Fruit fly (Drosophila melanogaster) S2 (cell line): ENCODE data around the gene CG33500.

Source experiments
- CG8478 ChIP-seq: fragments of >200 bp; optimal IDR thresholded peaks from 2 replicates; lab custom pipeline; 2018
- CTCF ChIP-seq, 2 experiments: fragments of >200 bp; optimal IDR thresholded peaks; 2 replicates each; lab custom pipeline; 2018

The CG33500 gene

dm6 chr3L:11491874-11492268, 16.6 kb upstream of the CG33500 start:
- TF ChIP-seq CG8478 (lab: Kevin White, UChicago) (no peak), CTCF (optimal IDR thresholded peaks at IDR 0.05; lab: Kevin White, UChicago) (no peak)

DNA sequence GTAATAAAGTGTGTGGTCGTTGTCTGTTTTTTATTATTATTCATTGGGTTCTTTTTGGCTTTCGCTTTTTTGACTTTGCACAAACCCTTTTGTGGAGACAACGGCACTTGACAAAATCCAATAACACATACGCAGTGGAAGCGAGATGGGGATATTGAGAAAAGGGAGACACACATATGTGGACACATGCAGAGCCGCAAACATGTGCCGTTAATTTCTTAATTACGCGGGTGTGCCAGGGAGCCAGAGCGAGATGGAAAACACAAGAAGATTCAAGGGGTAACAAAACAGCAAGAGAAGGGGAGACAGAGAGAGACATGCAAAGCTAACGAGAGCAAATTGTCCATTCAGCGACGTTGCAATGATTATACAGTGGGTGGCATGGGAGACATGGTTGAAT, 16.0 kb upstream of the CG33500 start:
- TF ChIP-seq CTCF (optimal IDR thresholded peaks at IDR 0.05; lab: Kevin White, UChicago) (no peak), CG8478 (lab: Kevin White, UChicago) (no peak)

DNA sequence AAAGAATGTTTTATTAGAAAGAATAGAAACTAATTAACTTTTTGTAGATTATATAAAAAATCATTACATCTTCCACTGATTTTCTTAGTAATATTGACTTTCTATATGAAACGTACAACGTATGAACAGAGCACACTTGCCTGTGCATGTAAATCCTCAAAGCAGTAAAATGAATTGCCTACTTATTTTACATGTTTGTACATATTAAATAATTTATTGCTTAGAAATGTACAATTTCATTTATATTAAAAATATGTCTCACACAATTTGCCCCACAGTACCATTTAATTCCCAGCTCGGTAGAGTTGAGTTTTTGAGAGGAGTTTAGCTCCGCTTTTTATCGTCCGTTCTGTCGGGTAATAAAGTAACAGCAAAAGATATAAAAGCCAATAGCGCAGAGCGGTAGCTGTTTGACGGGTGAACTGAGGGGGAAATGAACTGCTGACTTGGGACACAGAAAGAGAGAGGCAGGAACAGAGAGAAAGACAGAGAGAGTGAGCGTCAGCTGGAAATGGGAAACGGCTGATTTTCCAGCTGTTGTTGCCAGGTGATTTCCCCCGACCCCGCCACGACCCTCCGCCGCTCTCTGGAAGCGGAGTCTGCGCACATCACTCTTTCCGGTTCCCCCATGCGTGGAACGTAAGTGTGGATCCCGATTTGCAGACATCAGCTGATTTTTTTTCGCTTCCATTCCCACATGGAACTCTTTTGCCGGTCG, 15.2 kb upstream of the CG33500 start:
- TF ChIP-seq CG8478 (lab: Kevin White, UChicago) (no peak), CTCF (optimal IDR thresholded peaks at IDR 0.05; lab: Kevin White, UChicago) (no peak)

DNA sequence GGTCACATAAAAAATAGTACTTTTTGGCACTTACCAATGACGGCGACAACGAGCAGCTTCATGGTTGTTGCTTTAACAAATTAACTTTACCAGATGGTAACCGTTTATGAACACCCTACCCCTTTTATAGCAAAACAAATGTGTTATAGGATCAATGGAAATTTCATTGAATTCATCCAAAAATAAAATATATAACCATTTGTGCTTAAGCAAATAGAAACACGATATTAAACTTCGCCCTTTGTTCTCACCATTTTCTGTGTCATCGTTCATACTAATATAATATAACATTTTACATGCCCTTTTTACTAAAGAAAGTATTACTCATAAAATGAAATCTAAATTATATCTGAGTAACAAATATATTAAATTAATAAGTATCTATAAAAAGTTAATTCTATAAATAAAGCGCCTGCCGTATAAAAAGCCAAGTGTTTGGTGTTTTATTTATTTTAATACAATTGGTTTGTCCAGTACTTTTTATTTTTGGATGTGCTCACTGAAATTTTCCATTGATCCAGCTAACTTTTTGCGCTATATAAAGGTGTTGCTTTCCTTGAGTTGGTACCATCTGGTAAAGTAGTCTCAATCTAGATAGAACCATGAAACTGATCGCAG, 966 bp downstream of the CG33500 start, which contains the start of the genes Sgs8 and Sgs7:
Gene Sgs8, minus strand, starts transcription at position 101 of the 618 bp plus-strand sequence.
Gene Sgs7, plus strand, starts transcription at position 568 of the 618 bp plus-strand sequence.
- TF ChIP-seq CTCF (optimal IDR thresholded peaks at IDR 0.05; lab: Kevin White, UChicago) (no peak), CG8478 (lab: Kevin White, UChicago) (no peak)

DNA sequence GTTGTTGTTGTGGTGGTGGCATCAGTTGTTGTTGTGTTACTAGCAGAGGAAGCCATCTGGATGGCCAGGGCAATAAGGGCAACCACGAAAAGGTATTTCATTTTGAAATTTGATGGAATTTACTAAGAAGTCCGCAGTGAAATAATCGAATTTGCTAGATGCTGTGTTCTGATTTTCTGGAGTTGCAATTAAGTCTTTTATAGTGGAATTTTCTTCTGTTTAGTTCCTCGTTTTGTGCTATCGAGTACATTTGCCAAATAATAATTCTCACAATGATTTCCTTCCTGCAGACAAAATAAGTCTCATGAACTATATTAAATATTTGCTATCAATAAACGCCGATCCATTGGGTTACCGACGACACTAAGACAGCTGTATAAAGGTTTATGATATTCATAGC, 2.1 kb downstream of the CG33500 start, which contains the start of gene CG33272:
Gene CG33272, minus strand, starts transcription at position 101 of the 400 bp plus-strand sequence.
- TF ChIP-seq CTCF (optimal IDR thresholded peaks at IDR 0.05; lab: Kevin White, UChicago) = no peak
- TF ChIP-seq CG8478 (lab: Kevin White, UChicago) = no peak

- TF ChIP-seq CG8478 (lab: Kevin White, UChicago) = no peak
- TF ChIP-seq CTCF (optimal IDR thresholded peaks at IDR 0.05; lab: Kevin White, UChicago) = peak; percentile 30 to 62
Measured at dm6 chr3L:11511243-11511642, 2.8 kb downstream of the CG33500 start.

dm6 chr3L:11511921-11512320, 3.5 kb downstream of the CG33500 start, which contains the start of gene Sgs3:
Gene Sgs3 (plus strand): TSS chr3L:11512221.
- TF ChIP-seq CTCF (optimal IDR thresholded peaks at IDR 0.05; lab: Kevin White, UChicago) (no peak), CG8478 (lab: Kevin White, UChicago) (no peak)

- no peak for TF ChIP-seq CG8478 (lab: Kevin White, UChicago)
- TF ChIP-seq CTCF (optimal IDR thresholded peaks at IDR 0.05; lab: Kevin White, UChicago) = no peak
Measured at dm6 chr3L:11513405-11513804, 5.0 kb downstream of the CG33500 start, which contains the start of gene CG7512. Gene CG7512 (plus strand): TSS chr3L:11513705.

- TF ChIP-seq CG8478 (lab: Kevin White, UChicago) = no peak
- TF ChIP-seq CTCF (optimal IDR thresholded peaks at IDR 0.05; lab: Kevin White, UChicago) = no peak
Measured at dm6 chr3L:11515349-11516079, 7.1 kb downstream of the CG33500 start.

- no peak for TF ChIP-seq CTCF (optimal IDR thresholded peaks at IDR 0.05; lab: Kevin White, UChicago)
- TF ChIP-seq CG8478 (lab: Kevin White, UChicago) = no peak
Measured at dm6 chr3L:11516229-11516628, 7.8 kb downstream of the CG33500 start.

DNA sequence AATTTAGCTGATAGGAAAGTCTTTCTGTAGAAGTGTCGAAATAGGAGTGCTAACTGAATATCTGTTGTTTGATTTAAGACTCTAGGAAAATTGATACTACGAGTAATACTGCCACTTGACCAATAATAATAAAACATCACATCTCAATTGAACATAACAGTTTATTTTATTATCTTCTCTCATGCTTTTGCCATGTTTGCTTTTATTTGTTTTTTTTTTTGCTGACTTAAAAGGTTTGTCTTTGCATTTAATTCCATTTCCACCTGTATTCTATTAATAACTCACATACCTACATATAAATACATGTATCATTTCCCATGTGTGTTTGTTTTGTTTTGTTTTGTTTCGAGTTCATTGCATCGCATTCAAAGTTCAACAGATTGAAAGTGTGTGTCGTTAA, 14.2 kb downstream of the CG33500 start, which contains the start of the genes CG11714 and Fuca:
Gene CG11714, minus strand, starts transcription at position 101 of the 400 bp plus-strand sequence.
Gene Fuca, minus strand, starts transcription at position 101 of the 400 bp plus-strand sequence.
- TF ChIP-seq CG8478 (lab: Kevin White, UChicago) (no peak), CTCF (optimal IDR thresholded peaks at IDR 0.05; lab: Kevin White, UChicago) (no peak)

DNA sequence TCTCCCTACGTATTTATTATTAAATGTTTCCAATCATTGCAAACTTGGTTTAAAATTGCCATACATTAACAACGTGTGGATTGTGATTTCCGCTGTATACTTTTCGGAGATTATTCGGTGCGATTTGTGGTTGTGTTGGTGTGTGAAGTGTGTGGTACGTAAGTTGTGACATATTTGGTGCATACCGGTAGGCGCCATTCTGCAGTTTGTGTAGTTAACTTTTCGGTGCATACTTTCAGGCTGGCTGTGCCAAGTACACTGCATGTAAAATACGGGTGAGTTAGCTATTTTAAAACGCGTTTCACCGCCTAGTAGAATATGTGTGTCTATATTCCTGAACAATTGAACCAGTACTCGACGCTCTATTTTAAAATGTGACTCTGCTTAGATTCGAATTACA, 14.8 kb downstream of the CG33500 start:
- TF ChIP-seq CG8478 (lab: Kevin White, UChicago) (no peak), CTCF (optimal IDR thresholded peaks at IDR 0.05; lab: Kevin White, UChicago) (peak; percentile 74 to 75)

dm6 chr3L:11525765-11526164, 17.3 kb downstream of the CG33500 start:
- TF ChIP-seq CG8478 (lab: Kevin White, UChicago) = no peak
- TF ChIP-seq CTCF (optimal IDR thresholded peaks at IDR 0.05; lab: Kevin White, UChicago) = no peak

DNA sequence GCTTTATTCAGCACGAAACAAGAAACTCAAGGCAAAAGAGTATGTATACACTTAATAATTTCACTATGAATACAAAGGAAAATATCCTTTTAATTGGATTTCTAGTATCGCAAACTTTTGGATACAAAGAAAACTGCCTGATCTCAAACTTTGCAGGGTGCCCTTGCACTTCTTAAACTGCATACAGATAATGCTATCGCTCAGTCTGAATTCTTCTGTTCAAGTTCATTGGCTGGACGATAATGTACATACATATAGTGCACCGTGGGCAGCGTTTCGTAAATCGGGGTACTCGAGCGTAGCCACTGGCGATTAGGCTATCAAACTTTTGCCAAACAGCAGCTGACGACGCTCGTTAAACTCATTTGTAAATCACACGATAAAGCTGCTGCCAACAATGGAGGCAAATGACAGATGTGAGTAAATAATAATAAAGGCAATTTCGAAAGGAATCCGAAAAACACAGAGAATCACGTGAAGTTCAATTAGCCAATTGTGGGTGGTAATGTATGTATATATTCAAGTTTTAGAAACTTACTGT, 18.3 kb downstream of the CG33500 start:
- TF ChIP-seq CG8478 (lab: Kevin White, UChicago) (no peak), CTCF (optimal IDR thresholded peaks at IDR 0.05; lab: Kevin White, UChicago) (no peak)
